Fruit fly (Drosophila melanogaster): ENCODE results near the gene CG6693.
A peak's percentile ranks its signal among the peaks of the same experiment; 100 is the strongest.

CG6693 gene

DNA sequence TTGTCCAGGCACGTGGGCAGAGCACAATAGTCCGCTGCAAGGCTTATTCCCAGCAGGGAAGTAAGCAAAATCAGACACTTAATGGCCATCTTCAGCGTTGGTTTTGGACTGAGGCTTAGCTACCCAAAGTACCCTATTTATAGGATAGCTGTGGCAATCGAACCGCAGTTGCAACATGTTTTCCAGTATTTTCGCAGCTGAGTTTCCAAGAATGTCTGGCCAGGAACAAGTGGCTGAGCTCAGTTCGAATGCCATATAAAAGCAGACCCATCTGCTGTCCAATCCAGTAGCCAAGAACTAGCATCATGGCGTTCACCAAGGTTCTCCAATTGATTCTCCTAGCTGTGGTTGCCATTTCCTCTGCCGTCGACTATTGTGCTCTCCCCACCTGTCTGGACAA is 19.5 kb upstream of the CG6693 start, which contains the start of the genes scpr-B and scpr-A:
Gene scpr-B, minus strand, starts transcription at position 101 of the 400 bp plus-strand sequence.
Gene scpr-A, plus strand, starts transcription at position 293 of the 400 bp plus-strand sequence.
- TF ChIP-seq Sin3A (optimal IDR thresholded peaks at IDR 0.05), result no peak
- no peak for TF ChIP-seq ttk (optimal IDR thresholded peaks at IDR 0.05)
- TF ChIP-seq insv (optimal IDR thresholded peaks at IDR 0.05), result no peak
- TF ChIP-seq psq (optimal IDR thresholded peaks at IDR 0.05), result no peak
- no peak for TF ChIP-seq Myc (optimal IDR thresholded peaks at IDR 0.05)
- no peak for TF ChIP-seq h (optimal IDR thresholded peaks at IDR 0.05)

DNA sequence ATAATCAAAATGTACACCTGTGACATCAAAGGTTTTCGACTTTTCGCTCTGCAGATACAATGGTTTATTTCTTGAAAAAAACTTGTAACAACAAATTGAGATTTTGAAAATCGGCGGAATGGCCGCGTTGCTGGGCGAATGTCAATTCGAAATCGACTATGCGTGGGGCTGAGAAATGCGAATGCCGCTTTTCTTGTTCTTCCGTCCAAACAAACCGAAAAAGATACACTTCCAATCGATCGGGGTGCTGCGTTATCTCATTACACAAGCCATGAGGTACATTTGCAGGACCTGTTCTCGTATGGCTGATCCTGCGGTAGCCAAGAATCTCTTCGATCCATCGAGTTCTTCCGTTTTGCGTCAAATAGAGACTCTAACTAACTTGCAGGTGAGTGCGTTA is 16.2 kb upstream of the CG6693 start, which contains the start of gene CG31388:
Gene CG31388, plus strand, starts transcription at position 218 of the 400 bp plus-strand sequence.
- TF ChIP-seq Myc (optimal IDR thresholded peaks at IDR 0.05), result no peak
- no peak for TF ChIP-seq Sin3A (optimal IDR thresholded peaks at IDR 0.05)
- TF ChIP-seq insv (optimal IDR thresholded peaks at IDR 0.05), result no peak
- no peak for TF ChIP-seq ttk (optimal IDR thresholded peaks at IDR 0.05)
- no peak for TF ChIP-seq h (optimal IDR thresholded peaks at IDR 0.05)

DNA sequence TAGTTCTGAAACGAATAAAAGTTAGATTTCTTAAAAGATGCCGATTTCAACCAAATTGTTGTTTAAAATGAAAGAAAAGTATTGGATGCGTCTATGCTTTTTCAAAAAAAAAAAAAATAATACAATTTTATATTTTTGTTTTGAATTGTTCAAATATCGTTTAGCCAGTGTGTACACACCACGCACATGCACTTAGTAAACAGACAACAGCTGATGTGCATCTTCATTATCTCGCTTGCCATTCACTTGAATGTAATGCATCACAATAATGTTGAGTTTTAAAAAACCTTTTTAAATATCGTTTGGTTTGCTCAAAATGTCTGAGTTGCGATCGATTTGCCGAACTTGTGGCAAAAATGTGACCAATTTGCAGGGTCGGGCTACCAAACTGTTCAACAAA is 14.6 kb upstream of the CG6693 start, which contains the start of gene CG31441:
Gene CG31441, plus strand, starts transcription at position 246 of the 400 bp plus-strand sequence.
- TF ChIP-seq insv (optimal IDR thresholded peaks at IDR 0.05), result no peak

DNA sequence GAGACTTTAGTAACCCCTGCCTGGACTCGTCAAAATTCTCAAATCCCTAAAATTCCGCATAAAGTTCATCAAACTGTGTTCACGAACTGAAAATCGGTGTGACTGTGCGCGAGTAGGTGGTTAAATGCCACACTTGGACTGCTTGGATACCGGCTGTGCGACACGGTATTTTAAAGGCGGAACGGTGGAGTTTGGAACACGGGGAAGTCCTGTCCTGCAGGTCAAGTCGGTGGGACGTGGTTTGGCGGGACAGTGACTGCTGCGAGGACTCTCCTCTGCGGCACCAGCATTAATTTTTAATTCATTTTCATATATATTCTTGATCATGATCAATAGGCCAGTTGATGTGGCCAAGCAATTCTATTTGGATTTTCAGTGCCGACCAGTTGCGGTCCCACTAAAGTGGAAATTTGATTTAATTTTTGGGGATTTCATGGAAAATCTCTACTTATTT is 13.5 kb upstream of the CG6693 start, which contains the start of the genes Arfip and CG17721:
Gene Arfip, minus strand, starts transcription at position 96 of the 454 bp plus-strand sequence.
Gene CG17721, plus strand, starts transcription at position 223 of the 454 bp plus-strand sequence.
- TF ChIP-seq psq (optimal IDR thresholded peaks at IDR 0.05), result no peak
- no peak for TF ChIP-seq Sin3A (optimal IDR thresholded peaks at IDR 0.05)
- no peak for TF ChIP-seq insv (optimal IDR thresholded peaks at IDR 0.05)
- TF ChIP-seq ttk (optimal IDR thresholded peaks at IDR 0.05), result no peak
- TF ChIP-seq Myc (optimal IDR thresholded peaks at IDR 0.05), result no peak
- no peak for TF ChIP-seq h (optimal IDR thresholded peaks at IDR 0.05)

DNA sequence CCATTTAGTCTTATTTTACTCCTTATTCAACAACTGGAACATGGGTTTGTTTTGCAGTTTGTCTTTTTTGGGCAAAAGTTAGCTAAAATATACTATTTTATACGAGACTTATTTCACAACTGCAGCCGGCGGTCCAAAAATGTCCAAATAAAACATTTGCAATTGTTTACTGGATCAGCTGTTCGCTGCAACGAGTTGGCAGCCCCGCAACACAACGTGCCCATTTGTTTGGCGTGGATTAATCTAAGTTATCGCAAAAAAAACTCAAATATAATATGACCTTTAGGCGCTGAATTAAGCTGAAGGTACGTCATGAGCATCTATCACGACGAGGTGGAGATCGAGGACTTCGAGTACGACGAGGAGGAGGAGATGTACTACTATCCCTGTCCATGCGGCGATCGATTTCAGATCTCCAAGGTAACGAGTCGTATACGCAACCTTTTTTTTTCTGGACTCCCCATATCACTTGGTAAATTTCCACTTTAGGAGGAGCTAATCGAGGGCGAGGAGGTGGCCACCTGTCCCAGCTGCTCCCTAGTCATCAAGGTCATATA is 10.3 kb upstream of the CG6693 start, which contains the start of the genes CG17187 and Dph3:
Gene CG17187, minus strand, starts transcription at position 175 of the 557 bp plus-strand sequence.
Gene Dph3, plus strand, starts transcription at position 208 of the 557 bp plus-strand sequence.
- no peak for TF ChIP-seq Sin3A (optimal IDR thresholded peaks at IDR 0.05)
- TF ChIP-seq h (optimal IDR thresholded peaks at IDR 0.05), result no peak
- TF ChIP-seq insv (optimal IDR thresholded peaks at IDR 0.05), result no peak

DNA sequence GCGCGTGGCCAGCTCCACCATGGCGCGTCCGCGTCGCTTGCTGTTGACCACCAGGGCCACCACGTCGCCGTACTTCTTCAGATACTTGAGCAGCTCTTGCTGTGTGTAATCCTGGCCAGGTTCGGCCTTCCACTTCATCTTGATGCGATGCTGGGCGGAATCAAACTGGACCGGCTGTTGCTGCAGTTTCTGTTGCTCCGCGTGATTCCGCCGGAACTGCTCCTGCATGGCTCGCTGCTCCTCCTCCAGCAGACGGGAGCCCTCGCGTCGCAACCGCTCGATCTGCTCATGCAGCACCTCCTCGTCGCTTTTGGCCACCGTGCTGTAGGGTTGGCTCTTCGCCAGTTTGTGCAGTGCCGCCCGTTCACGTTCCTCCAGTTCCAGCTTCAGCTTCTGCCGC is 9.6 kb upstream of the CG6693 start:
- TF ChIP-seq h (optimal IDR thresholded peaks at IDR 0.05) (no peak), ttk (optimal IDR thresholded peaks at IDR 0.05) (peak; percentile 67)

DNA sequence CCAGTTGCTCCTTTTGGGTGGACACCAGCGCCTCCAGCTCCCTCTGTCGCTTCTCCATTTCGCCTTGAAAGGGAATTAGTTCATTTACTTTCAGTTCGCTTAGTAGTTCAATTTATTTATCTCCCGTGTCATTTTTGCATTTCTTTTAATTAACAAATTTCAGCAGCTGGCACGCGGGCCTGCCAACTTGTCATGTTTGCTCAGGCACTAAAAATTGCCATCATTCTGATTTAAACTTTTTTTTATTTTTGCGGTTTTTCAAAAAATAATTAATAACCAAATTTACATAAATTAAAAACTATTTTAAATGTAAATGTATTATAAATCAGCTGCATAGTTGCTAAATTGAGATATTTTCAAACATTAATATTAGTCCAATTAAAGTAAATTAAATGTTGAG is 9.0 kb upstream of the CG6693 start, which contains the start of gene GCC88:
Gene GCC88, minus strand, starts transcription at position 209 of the 400 bp plus-strand sequence.
- no peak for TF ChIP-seq insv (optimal IDR thresholded peaks at IDR 0.05)
- TF ChIP-seq Sin3A (optimal IDR thresholded peaks at IDR 0.05), result no peak
- TF ChIP-seq ttk (optimal IDR thresholded peaks at IDR 0.05), result no peak
- TF ChIP-seq h (optimal IDR thresholded peaks at IDR 0.05), result no peak
- TF ChIP-seq Myc (optimal IDR thresholded peaks at IDR 0.05), result no peak
- TF ChIP-seq psq (optimal IDR thresholded peaks at IDR 0.05), result no peak

DNA sequence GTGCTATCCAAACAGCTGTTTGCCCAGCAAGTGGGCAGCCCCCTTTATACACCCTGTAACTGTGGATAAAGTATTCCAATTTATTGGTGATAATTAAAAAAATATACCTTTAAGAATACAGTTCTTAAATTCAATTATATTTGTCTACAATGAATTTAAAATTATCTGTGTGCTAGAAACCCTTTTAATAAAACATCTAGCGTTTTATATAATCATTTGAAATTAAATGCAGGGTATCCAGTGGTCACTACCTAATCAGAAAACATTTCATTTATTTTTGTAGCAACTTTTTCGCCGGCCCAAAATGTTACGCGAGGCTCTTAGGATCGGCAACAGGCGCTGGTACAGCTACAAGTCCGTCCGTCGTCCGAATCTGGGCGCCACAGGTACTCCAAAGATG is 5.1 kb upstream of the CG6693 start, which contains the start of gene CG17726:
Gene CG17726, plus strand, starts transcription at position 267 of the 400 bp plus-strand sequence.
- TF ChIP-seq ttk (optimal IDR thresholded peaks at IDR 0.05) (no peak), Myc (optimal IDR thresholded peaks at IDR 0.05) (no peak), insv (optimal IDR thresholded peaks at IDR 0.05) (no peak), h (optimal IDR thresholded peaks at IDR 0.05) (no peak)

DNA sequence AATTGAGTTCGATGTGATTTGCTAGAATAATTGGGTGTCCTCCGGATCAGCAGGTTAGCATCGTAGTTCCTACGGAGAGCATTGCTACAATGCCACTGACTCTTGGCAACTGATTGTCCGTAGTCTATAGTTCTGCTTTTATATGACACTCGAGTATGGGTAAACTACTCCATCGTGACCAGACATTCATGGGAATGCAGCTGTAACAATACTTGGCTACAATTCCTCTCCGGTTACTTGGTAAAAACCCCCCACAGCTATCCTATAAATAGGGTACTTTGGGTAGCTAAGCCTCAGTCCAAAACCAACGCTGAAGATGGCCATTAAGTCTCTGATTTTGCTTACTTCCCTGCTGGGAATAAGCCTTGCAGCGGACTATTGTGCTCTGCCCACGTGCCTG is 3.8 kb upstream of the CG6693 start, which contains the start of gene scpr-C:
Gene scpr-C, plus strand, starts transcription at position 301 of the 400 bp plus-strand sequence.
- TF ChIP-seq psq (optimal IDR thresholded peaks at IDR 0.05) (no peak), Sin3A (optimal IDR thresholded peaks at IDR 0.05) (no peak), insv (optimal IDR thresholded peaks at IDR 0.05) (no peak), Myc (optimal IDR thresholded peaks at IDR 0.05) (no peak), h (optimal IDR thresholded peaks at IDR 0.05) (no peak), ttk (optimal IDR thresholded peaks at IDR 0.05) (no peak)

DNA sequence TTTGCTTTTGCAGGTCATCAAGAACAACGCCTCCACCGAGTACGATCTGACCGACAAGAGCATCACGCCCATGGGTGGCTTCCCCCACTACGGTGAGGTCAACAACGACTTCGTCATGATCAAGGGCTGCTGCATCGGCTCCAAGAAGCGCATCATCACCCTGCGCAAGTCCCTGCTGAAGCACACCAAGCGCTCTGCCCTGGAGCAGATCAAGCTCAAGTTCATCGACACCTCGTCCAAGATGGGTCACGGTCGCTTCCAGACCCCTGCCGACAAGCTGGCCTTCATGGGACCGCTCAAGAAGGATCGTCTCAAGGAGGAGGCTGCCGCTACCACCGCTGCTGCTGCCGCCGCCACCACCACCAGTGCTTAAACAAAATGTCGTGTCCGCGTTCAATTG is 3.0 kb upstream of the CG6693 start:
- TF ChIP-seq insv (optimal IDR thresholded peaks at IDR 0.05) (no peak), psq (optimal IDR thresholded peaks at IDR 0.05) (no peak), h (optimal IDR thresholded peaks at IDR 0.05) (no peak), ttk (optimal IDR thresholded peaks at IDR 0.05) (no peak), Sin3A (optimal IDR thresholded peaks at IDR 0.05) (no peak), Myc (optimal IDR thresholded peaks at IDR 0.05) (no peak)

DNA sequence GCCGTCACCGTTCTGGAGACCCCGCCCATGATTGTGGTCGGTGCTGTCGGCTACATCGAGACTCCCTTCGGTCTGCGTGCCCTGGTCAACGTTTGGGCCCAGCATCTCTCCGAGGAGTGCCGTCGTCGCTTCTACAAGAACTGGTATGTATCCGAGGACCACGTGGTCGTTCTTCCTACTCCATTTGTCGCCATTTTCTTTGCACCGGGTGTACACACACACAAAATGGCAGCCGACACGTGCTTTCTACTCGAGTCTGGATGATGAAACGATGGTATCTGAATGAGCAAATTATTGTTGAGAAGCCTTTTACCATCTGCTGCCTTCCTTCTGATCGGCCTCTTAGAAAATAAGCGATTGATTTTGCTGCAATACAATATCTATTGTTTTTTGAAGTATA is 1.1 kb upstream of the CG6693 start:
- TF ChIP-seq ttk (optimal IDR thresholded peaks at IDR 0.05), result no peak

DNA sequence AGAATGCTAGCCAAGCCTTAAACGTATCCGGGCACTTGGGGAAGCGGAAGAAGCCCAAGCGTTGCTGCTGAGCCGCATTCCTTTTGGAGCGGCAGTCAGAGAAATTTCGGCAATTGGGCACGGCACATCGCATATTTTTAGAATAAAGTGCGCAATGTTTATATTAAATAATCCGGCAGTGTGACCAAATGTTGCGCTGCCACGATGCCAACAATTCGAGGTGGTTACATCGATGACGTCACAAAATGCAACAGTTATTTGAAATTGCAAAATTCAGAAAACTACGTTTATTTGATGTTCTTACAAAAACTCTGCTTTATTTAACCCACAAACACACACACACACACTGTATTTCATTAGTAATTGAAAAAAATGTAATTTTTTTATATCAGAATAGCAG is 1.6 kb downstream of the CG6693 start, which contains the start of gene CG6689:
Gene CG6689, minus strand, starts transcription at position 182 of the 400 bp plus-strand sequence.
- no peak for TF ChIP-seq insv (optimal IDR thresholded peaks at IDR 0.05)
- TF ChIP-seq ttk (optimal IDR thresholded peaks at IDR 0.05), result no peak
- TF ChIP-seq psq (optimal IDR thresholded peaks at IDR 0.05), result no peak
- TF ChIP-seq Sin3A (optimal IDR thresholded peaks at IDR 0.05), result no peak

DNA sequence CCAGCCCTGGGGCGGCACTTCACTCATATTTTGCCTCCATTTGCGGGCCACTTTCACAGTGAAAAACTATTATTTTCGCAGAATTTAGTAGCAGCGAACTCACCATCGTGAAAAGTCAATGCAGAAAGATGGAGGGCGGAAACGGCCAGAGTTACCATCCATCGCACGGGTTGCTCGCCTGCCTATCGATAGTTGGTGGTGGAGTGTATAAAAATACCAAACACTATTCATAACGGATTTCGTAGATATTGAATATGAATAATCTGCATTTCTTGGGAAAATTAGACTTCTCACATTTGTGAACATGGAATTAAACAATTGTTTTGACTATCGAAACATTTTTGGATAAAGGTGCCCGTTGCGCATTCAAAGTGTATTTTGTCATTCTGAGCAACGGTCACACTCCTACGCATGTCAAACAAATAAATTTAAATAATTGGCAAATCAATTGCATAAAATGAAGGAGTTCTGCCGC is 5.2 kb downstream of the CG6693 start, which contains the start of the genes RpS25 and CG4820:
Gene RpS25, minus strand, starts transcription at position 132 of the 475 bp plus-strand sequence.
Gene CG4820, plus strand, starts transcription at position 380 of the 475 bp plus-strand sequence.
- TF ChIP-seq insv (optimal IDR thresholded peaks at IDR 0.05) (no peak), Myc (optimal IDR thresholded peaks at IDR 0.05) (no peak), ttk (optimal IDR thresholded peaks at IDR 0.05) (no peak), psq (optimal IDR thresholded peaks at IDR 0.05) (no peak), Sin3A (optimal IDR thresholded peaks at IDR 0.05) (no peak), h (optimal IDR thresholded peaks at IDR 0.05) (no peak)

All from Kc167 (cell line).